Worm (Caenorhabditis elegans) whole organism, L2 larva: Measurements from ENCODE around the gene T10H4.4.

Source experiments
- alr-1 ChIP-seq: fragments of 150-350 bp; optimal IDR thresholded peaks from 2 replicates; lab custom pipeline; 2014; ENCODE audit warnings: missing biosample characterization, missing genetic modification characterization
- aly-2 ChIP-seq: fragments of 150-350 bp; optimal IDR thresholded peaks from 2 replicates; lab custom pipeline; 2014; ENCODE audit warnings: missing biosample characterization, missing genetic modification characterization
- ama-1 ChIP-seq: fragments of 150-350 bp; optimal IDR thresholded peaks from 2 replicates; lab custom pipeline; 2018; ENCODE audit warnings: inconsistent platforms
- ceh-82 ChIP-seq: fragments of 150-350 bp; optimal IDR thresholded peaks from 2 replicates; lab custom pipeline; 2014; ENCODE audit warnings: missing biosample characterization, missing genetic modification characterization
- fos-1 ChIP-seq: fragments of 150-350 bp; optimal IDR thresholded peaks from 2 replicates; lab custom pipeline; 2014; ENCODE audit warnings: missing biosample characterization, missing genetic modification characterization
- lin-13 ChIP-seq: fragments of 150-350 bp; optimal IDR thresholded peaks from 2 replicates; lab custom pipeline; 2014; ENCODE audit warnings: missing biosample characterization, missing genetic modification reagents, missing genetic modification characterization
- nhr-11 ChIP-seq: fragments of 150-350 bp; optimal IDR thresholded peaks from 2 replicates; lab custom pipeline; 2014; ENCODE audit warnings: missing biosample characterization, missing genetic modification characterization
- nhr-77 ChIP-seq: fragments of 150-350 bp; optimal IDR thresholded peaks from 2 replicates; lab custom pipeline; 2014; ENCODE audit warnings: missing biosample characterization, missing genetic modification characterization
- unc-39 ChIP-seq: fragments of 150-350 bp; optimal IDR thresholded peaks from 2 replicates; lab custom pipeline; 2014; ENCODE audit warnings: missing biosample characterization, missing genetic modification characterization
- unc-62 ChIP-seq: fragments of 150-350 bp; optimal IDR thresholded peaks from 2 replicates; lab custom pipeline; 2014; ENCODE audit warnings: missing biosample characterization, missing genetic modification reagents, missing genetic modification characterization

DNA sequence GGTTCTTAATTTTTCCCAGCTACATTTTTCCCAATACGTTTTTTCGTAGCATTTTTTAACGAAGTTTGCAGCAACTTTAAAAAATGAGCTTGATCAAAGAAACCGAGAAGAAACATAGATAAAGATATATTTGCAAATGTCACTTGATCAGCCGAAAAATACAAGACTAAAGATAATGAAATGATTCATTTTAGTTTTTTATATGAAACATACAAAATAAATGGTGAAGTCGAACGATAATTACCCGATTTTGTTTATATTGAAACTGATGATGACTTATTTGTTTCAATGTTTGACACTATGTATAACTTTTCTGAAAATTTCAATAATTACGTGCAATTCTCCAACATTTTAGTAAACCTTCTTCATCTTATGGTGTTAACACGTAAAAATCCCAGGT, 3.9 kb downstream of the T10H4.4 start, which contains the start of gene srw-22:
- TF ChIP-seq ceh-82 (tag; lab: Kevin White, UChicago) = no peak
- no peak for TF ChIP-seq alr-1 (tag; lab: Kevin White, UChicago)
- no peak for TF ChIP-seq nhr-77 (tag; lab: Kevin White, UChicago)
- no peak for TF ChIP-seq nhr-11
- no peak for TF ChIP-seq aly-2 (tag; lab: Kevin White, UChicago)
- no peak for TF ChIP-seq unc-62
- no peak for TF ChIP-seq unc-39 (tag; lab: Kevin White, UChicago)
- TF ChIP-seq lin-13 = no peak
- TF ChIP-seq ama-1 = no peak
- no peak for TF ChIP-seq fos-1
